Fruit fly (Drosophila melanogaster) whole organism, embryonic: ENCODE measurements around the gene Nnp-1.

Experiments used
- C15 ChIP-seq: fragments of 200-800 bp; sonication (Bioruptor generic); IDR thresholded peaks from 3 replicates; pipeline ENCODE4 v1.3.6; 2022; ENCODE audit warnings: missing biosample characterization, missing genetic modification characterization
- CG10366 ChIP-seq: fragments of 200-800 bp; sonication (Bioruptor generic); IDR thresholded peaks from 2 replicates; pipeline ENCODE4 v1.3.6; 2022; ENCODE audit warnings: missing biosample characterization, missing genetic modification characterization
- CG11560 ChIP-seq: fragments of 200-800 bp; sonication (Bioruptor generic); IDR thresholded peaks from 3 replicates; pipeline ENCODE4 v1.3.6; 2022; ENCODE audit warnings: missing biosample characterization, missing genetic modification characterization
- CG12236 ChIP-seq: fragments of 200-800 bp; sonication (Bioruptor generic); optimal IDR thresholded peaks from 2 replicates; lab custom pipeline; 2016; ENCODE audit warnings: missing biosample characterization, missing genetic modification characterization
- CG12769 ChIP-seq: fragments of 200-800 bp; sonication (Bioruptor generic); optimal IDR thresholded peaks from 2 replicates; lab custom pipeline; 2019; ENCODE audit warnings: missing biosample characterization, mild to moderate bottlenecking, missing genetic modification characterization, moderate library complexity
- CG14441 ChIP-seq: fragments of 200-800 bp; sonication (Bioruptor generic); IDR thresholded peaks from 2 replicates; pipeline ENCODE4 v1.3.6; 2022; ENCODE audit warnings: missing biosample characterization, missing genetic modification characterization
- CG14965 ChIP-seq: fragments of 200-800 bp; sonication (Bioruptor generic); optimal IDR thresholded peaks from 2 replicates; lab custom pipeline; 2016; ENCODE audit warnings: missing biosample characterization, missing genetic modification characterization, borderline replicate concordance
- CG15073 ChIP-seq: fragments of 200-800 bp; sonication (Bioruptor generic); optimal IDR thresholded peaks from 2 replicates; lab custom pipeline; 2016; ENCODE audit warnings: missing biosample characterization, missing genetic modification characterization
- CG1832 ChIP-seq: fragments of 200-800 bp; sonication (Bioruptor generic); optimal IDR thresholded peaks from 2 replicates; lab custom pipeline; 2017; ENCODE audit warnings: missing biosample characterization, mild to moderate bottlenecking, missing genetic modification characterization, inconsistent platforms
- CG18599 ChIP-seq: fragments of 200-800 bp; sonication (Bioruptor generic); optimal IDR thresholded peaks from 3 replicates; lab custom pipeline; 2017; ENCODE audit warnings: missing biosample characterization, missing genetic modification characterization, mild to moderate bottlenecking, moderate library complexity, missing genetic modification reagents
- CG2120 ChIP-seq: fragments of 200-800 bp; sonication (Bioruptor generic); optimal IDR thresholded peaks from 3 replicates; lab custom pipeline; 2016; ENCODE audit warnings: missing biosample characterization, missing genetic modification characterization
- CG2202 ChIP-seq: fragments of 200-800 bp; sonication (Bioruptor generic); optimal IDR thresholded peaks from 2 replicates; lab custom pipeline; 2018; ENCODE audit warnings: missing biosample characterization, mild to moderate bottlenecking, missing genetic modification characterization
- CG4707 ChIP-seq: fragments of 200-800 bp; sonication (Bioruptor generic); optimal IDR thresholded peaks from 2 replicates; lab custom pipeline; 2018; ENCODE audit warnings: missing biosample characterization, mild to moderate bottlenecking, missing genetic modification characterization, moderate library complexity
- CG6654 ChIP-seq: fragments of 200-800 bp; sonication (Bioruptor generic); optimal IDR thresholded peaks from 2 replicates; lab custom pipeline; 2017; ENCODE audit warnings: missing biosample characterization, mild to moderate bottlenecking, missing genetic modification characterization
- CG6854 ChIP-seq: fragments of 200-800 bp; sonication (Bioruptor generic); optimal IDR thresholded peaks from 3 replicates; lab custom pipeline; 2017; ENCODE audit warnings: missing biosample characterization, mild to moderate bottlenecking, missing genetic modification characterization
- CG8290 ChIP-seq, 3 experiments: fragments of 200-800 bp; sonication (Bioruptor generic); optimal IDR thresholded peaks; 2 replicates each; lab custom pipeline; 2016 to 2019; ENCODE audit warnings: missing biosample characterization in 3 of 3, missing genetic modification characterization in 3 of 3, mild to moderate bottlenecking in 2 of 3, moderate library complexity in 1 of 3
- CG8388 ChIP-seq: fragments of 200-800 bp; sonication (Bioruptor generic); optimal IDR thresholded peaks from 2 replicates; lab custom pipeline; 2019; ENCODE audit warnings: missing biosample characterization, mild to moderate bottlenecking, missing genetic modification characterization, moderate library complexity
- CG8478 ChIP-seq: fragments of >200 bp; optimal IDR thresholded peaks from 2 replicates; lab custom pipeline; 2018
- CG8924 ChIP-seq: fragments of 200-800 bp; optimal IDR thresholded peaks from 3 replicates; lab custom pipeline; 2019; ENCODE audit warnings: missing biosample characterization, mild to moderate bottlenecking, missing genetic modification characterization, moderate library complexity
- Deaf1 ChIP-seq: fragments of 200-800 bp; optimal IDR thresholded peaks from 3 replicates; lab custom pipeline; 2019; ENCODE audit warnings: missing biosample characterization, mild to moderate bottlenecking, missing genetic modification characterization, moderate library complexity
- Ets97D ChIP-seq: fragments of 200-800 bp; sonication (Bioruptor generic); optimal IDR thresholded peaks from 3 replicates; lab custom pipeline; 2016; ENCODE audit warnings: missing biosample characterization, missing genetic modification characterization
- H2.0 ChIP-seq: fragments of 200-800 bp; sonication (Bioruptor generic); IDR thresholded peaks from 2 replicates; pipeline ENCODE4 v1.3.6; 2022; ENCODE audit warnings: missing biosample characterization, missing genetic modification characterization
- HLH54F ChIP-seq: fragments of 200-800 bp; sonication (Bioruptor generic); optimal IDR thresholded peaks from 3 replicates; lab custom pipeline; 2016; ENCODE audit warnings: missing biosample characterization, missing genetic modification characterization
- Hr78 ChIP-seq, 2 experiments: fragments of 200-800 bp in 1 of 2; fragments of >200 bp in 1 of 2; sonication (Bioruptor generic) in 1 of 2; optimal IDR thresholded peaks; 2 replicates each; lab custom pipeline; 2017 to 2019; ENCODE audit warnings: missing biosample characterization in 2 of 2, missing genetic modification characterization in 2 of 2, mild to moderate bottlenecking in 1 of 2, moderate library complexity in 1 of 2
- Mrtf ChIP-seq: fragments of 200-800 bp; sonication (Bioruptor generic); IDR thresholded peaks from 3 replicates; pipeline ENCODE4 v1.3.6; 2022; ENCODE audit warnings: missing biosample characterization, missing genetic modification characterization
- NK7.1 ChIP-seq: fragments of 200-800 bp; sonication (Bioruptor generic); optimal IDR thresholded peaks from 3 replicates; lab custom pipeline; 2016; ENCODE audit warnings: missing biosample characterization, missing genetic modification characterization
- NfI ChIP-seq: fragments of 200-800 bp; sonication (Bioruptor generic); optimal IDR thresholded peaks from 3 replicates; lab custom pipeline; 2018; ENCODE audit warnings: missing biosample characterization, mild to moderate bottlenecking, missing genetic modification characterization, moderate library complexity
- Rx ChIP-seq: fragments of 200-800 bp; sonication (Bioruptor generic); IDR thresholded peaks from 2 replicates; pipeline ENCODE4 v1.3.6; 2022; ENCODE audit warnings: missing biosample characterization, missing genetic modification characterization
- Side ChIP-seq: fragments of 200-800 bp; sonication (Bioruptor generic); optimal IDR thresholded peaks from 2 replicates; lab custom pipeline; 2016; ENCODE audit warnings: missing biosample characterization, missing genetic modification characterization
- bowl ChIP-seq: fragments of 200-800 bp; sonication (Bioruptor generic); IDR thresholded peaks from 2 replicates; pipeline ENCODE4 v1.3.6; 2022; ENCODE audit warnings: missing biosample characterization, missing genetic modification characterization
- chinmo ChIP-seq: fragments of 200-800 bp; sonication (Bioruptor generic); IDR thresholded peaks from 4 replicates; pipeline ENCODE4 v1.3.6; 2022; ENCODE audit warnings: missing biosample characterization, missing genetic modification characterization; ENCODE audit not compliant: partially characterized antibody
- chn ChIP-seq: fragments of 200-800 bp; sonication (Bioruptor generic); optimal IDR thresholded peaks from 2 replicates; lab custom pipeline; 2016; ENCODE audit warnings: missing biosample characterization, missing genetic modification characterization
- dan ChIP-seq: fragments of 200-800 bp; sonication (Bioruptor generic); IDR thresholded peaks from 2 replicates; pipeline ENCODE4 v1.3.6; 2022; ENCODE audit warnings: missing biosample characterization, missing genetic modification characterization
- ems ChIP-seq: fragments of 200-800 bp; sonication (Bioruptor generic); optimal IDR thresholded peaks from 3 replicates; lab custom pipeline; 2016; ENCODE audit warnings: missing biosample characterization, missing genetic modification characterization
- gsb-n ChIP-seq: fragments of 200-800 bp; sonication (Bioruptor generic); optimal IDR thresholded peaks from 3 replicates; lab custom pipeline; 2018; ENCODE audit warnings: missing biosample characterization, mild to moderate bottlenecking, missing genetic modification characterization
- h ChIP-seq: fragments of >200 bp; optimal IDR thresholded peaks from 2 replicates; lab custom pipeline; 2017
- kay ChIP-seq: fragments of 200-800 bp; sonication (Bioruptor generic); optimal IDR thresholded peaks from 2 replicates; lab custom pipeline; 2016; ENCODE audit warnings: missing biosample characterization, missing genetic modification characterization
- ken ChIP-seq: fragments of 200-800 bp; sonication (Bioruptor generic); IDR thresholded peaks from 3 replicates; pipeline ENCODE4 v1.3.6; 2022; ENCODE audit warnings: missing biosample characterization, missing genetic modification characterization
- mam ChIP-seq: fragments of 200-800 bp; sonication (Bioruptor generic); optimal IDR thresholded peaks from 3 replicates; lab custom pipeline; 2016; ENCODE audit warnings: missing biosample characterization, missing genetic modification characterization
- mirr ChIP-seq: fragments of 200-800 bp; sonication (Bioruptor generic); optimal IDR thresholded peaks from 3 replicates; lab custom pipeline; 2018; ENCODE audit warnings: missing biosample characterization, mild to moderate bottlenecking, missing genetic modification characterization
- mld ChIP-seq: fragments of 200-800 bp; sonication (Bioruptor generic); IDR thresholded peaks from 3 replicates; pipeline ENCODE4 v1.3.6; 2022; ENCODE audit warnings: missing biosample characterization, missing genetic modification characterization; ENCODE audit not compliant: partially characterized antibody
- nerfin-2 ChIP-seq: fragments of 200-800 bp; sonication (Bioruptor generic); IDR thresholded peaks from 2 replicates; pipeline ENCODE4 v1.3.6; 2022; ENCODE audit warnings: missing biosample characterization, missing genetic modification characterization; ENCODE audit not compliant: partially characterized antibody
- nom ChIP-seq: fragments of 200-800 bp; sonication (Bioruptor generic); optimal IDR thresholded peaks from 2 replicates; lab custom pipeline; 2017; ENCODE audit warnings: missing biosample characterization, missing genetic modification characterization, mild to moderate bottlenecking, moderate library complexity, missing genetic modification reagents
- oc ChIP-seq: fragments of 200-800 bp; sonication (Bioruptor generic); optimal IDR thresholded peaks from 2 replicates; lab custom pipeline; 2018; ENCODE audit warnings: missing biosample characterization, mild to moderate bottlenecking, missing genetic modification characterization, moderate library complexity
- odd ChIP-seq: fragments of 200-800 bp; sonication (Bioruptor generic); optimal IDR thresholded peaks from 2 replicates; lab custom pipeline; 2017; ENCODE audit warnings: missing biosample characterization, mild to moderate bottlenecking, missing genetic modification characterization
- peb ChIP-seq: fragments of 200-800 bp; sonication (Bioruptor generic); IDR thresholded peaks from 2 replicates; pipeline ENCODE4 v1.3.6; 2022; ENCODE audit warnings: missing biosample characterization, missing genetic modification characterization
- pros ChIP-seq: fragments of 200-800 bp; sonication (Bioruptor generic); optimal IDR thresholded peaks from 3 replicates; lab custom pipeline; 2019; ENCODE audit warnings: missing biosample characterization, mild to moderate bottlenecking, missing genetic modification characterization, moderate library complexity
- schlank ChIP-seq: fragments of 200-800 bp; sonication (Bioruptor generic); optimal IDR thresholded peaks from 2 replicates; lab custom pipeline; 2018; ENCODE audit warnings: missing biosample characterization, mild to moderate bottlenecking, missing genetic modification characterization
- seq ChIP-seq: fragments of 200-800 bp; sonication (Bioruptor generic); IDR thresholded peaks from 2 replicates; pipeline ENCODE4 v1.3.6; 2022; ENCODE audit warnings: missing biosample characterization, missing genetic modification characterization
- slp2 ChIP-seq: fragments of 200-800 bp; sonication (Bioruptor generic); optimal IDR thresholded peaks from 2 replicates; lab custom pipeline; 2016; ENCODE audit warnings: missing biosample characterization, missing genetic modification characterization
- tx ChIP-seq: fragments of 200-800 bp; sonication (Bioruptor generic); optimal IDR thresholded peaks from 2 replicates; lab custom pipeline; 2016; ENCODE audit warnings: missing biosample characterization, missing genetic modification characterization

Nnp-1 gene

DNA sequence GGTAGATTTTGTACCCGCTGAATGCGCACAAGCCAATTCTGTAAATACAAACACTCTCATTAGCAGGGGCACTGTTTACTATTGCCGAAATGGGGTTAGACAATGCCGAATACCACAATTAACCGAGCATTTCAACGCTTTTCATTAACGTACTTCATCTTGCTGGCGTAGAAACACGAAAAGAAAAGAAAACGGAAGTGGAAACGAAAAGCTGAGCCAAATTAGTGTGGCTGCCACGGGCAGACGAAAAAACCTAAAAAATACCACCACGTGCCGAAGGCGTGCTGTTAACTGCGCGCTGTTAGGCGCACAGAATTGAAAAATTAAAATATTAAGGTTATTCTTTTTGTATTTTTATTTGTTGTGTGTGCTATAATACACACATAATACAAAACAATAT, 28.9 kb upstream of the Nnp-1 start, which contains the start of gene RpL24 (continued):
- peak; percentile 80 for TF ChIP-seq seq (GFP tag; lab: Robert Waterston, UW)
- TF ChIP-seq Side (GFP tag; lab: Kevin White, UChicago) = peak; percentile 93
- peak; percentile 89 for TF ChIP-seq NK7.1
- no peak for TF ChIP-seq mld (GFP tag; lab: Robert Waterston, UW)
- peak; percentile 96 for TF ChIP-seq odd (GFP tag; lab: Kevin White, UChicago)
- peak; percentile 37 for TF ChIP-seq kay (GFP tag; lab: Kevin White, UChicago)
- TF ChIP-seq CG6654 = peak; percentile 69
- TF ChIP-seq h (lab: Kevin White, UChicago) = no peak
- TF ChIP-seq bowl (GFP tag; lab: Robert Waterston, UW) = peak; percentile 75; the same call in 1 of the 2 replicates
- TF ChIP-seq CG15073 = no peak
- no peak for TF ChIP-seq pros (GFP tag; lab: Kevin White, UChicago)
- TF ChIP-seq CG14441 (GFP tag; lab: Robert Waterston, UW) = peak; percentile 69; the same call in 1 of the 2 replicates
- peak; percentile 89 for TF ChIP-seq CG2202 (tag; lab: Kevin White, UChicago)
- peak; percentile 57 for TF ChIP-seq tx
- peak; percentile 82 for TF ChIP-seq H2.0 (GFP tag; lab: Robert Waterston, UW)
- no peak for TF ChIP-seq CG1832
- peak; percentile 88 for TF ChIP-seq gsb-n (tag; lab: Kevin White, UChicago)
- TF ChIP-seq mirr = peak; percentile 97
- peak; percentile 87 for TF ChIP-seq CG8388
- peak; percentile 72 for TF ChIP-seq CG8924 (tag; lab: Kevin White, UChicago)
- TF ChIP-seq Hr78 (GFP tag; optimal IDR thresholded peaks at IDR 0.05; lab: Kevin White, UChicago) = no peak
- TF ChIP-seq schlank (tag; lab: Kevin White, UChicago) = peak; percentile 94
- no peak for TF ChIP-seq chinmo (GFP tag; lab: Robert Waterston, UW)
- peak; percentile 73 for TF ChIP-seq CG2120 (GFP tag; lab: Kevin White, UChicago)
- peak; percentile 59; the same call in 2 of the 3 replicates for TF ChIP-seq Mrtf
- TF ChIP-seq CG4707 (GFP tag; lab: Kevin White, UChicago) = peak; percentile 91
- peak; percentile 85 for TF ChIP-seq CG8290 (GFP tag; optimal IDR thresholded peaks at IDR 0.05; lab: Kevin White, UChicago)
- peak; percentile 77 to 80 for TF ChIP-seq CG8290 (tag; optimal IDR thresholded peaks at IDR 0.05; lab: Kevin White, UChicago)
- TF ChIP-seq CG8478 = no peak
- no peak for TF ChIP-seq nerfin-2 (GFP tag; lab: Robert Waterston, UW)
- TF ChIP-seq C15 = peak; percentile 68; the same call in 2 of the 3 replicates
- peak; percentile 95 for TF ChIP-seq CG18599 (GFP tag; lab: Kevin White, UChicago)
- peak; percentile 93 for TF ChIP-seq nom (GFP tag; lab: Kevin White, UChicago)
- peak; percentile 95 for TF ChIP-seq CG6854 (GFP tag; lab: Kevin White, UChicago)
- peak; percentile 79 for TF ChIP-seq mam (GFP tag; lab: Kevin White, UChicago)
- TF ChIP-seq CG10366 = peak; percentile 78
- peak; percentile 48 for TF ChIP-seq CG14965 (GFP tag; lab: Kevin White, UChicago)
- peak; percentile 64 for TF ChIP-seq Deaf1 (tag; lab: Kevin White, UChicago)
- TF ChIP-seq dan (GFP tag; lab: Robert Waterston, UW) = no peak
- peak; percentile 84 for TF ChIP-seq chn (GFP tag; lab: Kevin White, UChicago)
- peak; percentile 92 for TF ChIP-seq CG12236 (GFP tag; lab: Kevin White, UChicago)
- TF ChIP-seq peb (GFP tag; lab: Robert Waterston, UW) = no peak
- peak; percentile 87 for TF ChIP-seq ems (GFP tag; lab: Kevin White, UChicago)
- TF ChIP-seq Ets97D = peak; percentile 99
- peak; percentile 80 for TF ChIP-seq slp2 (GFP tag; lab: Kevin White, UChicago)
- TF ChIP-seq HLH54F (GFP tag; lab: Kevin White, UChicago) = peak; percentile 83
- TF ChIP-seq Rx (GFP tag; lab: Robert Waterston, UW) = peak; percentile 90
- TF ChIP-seq oc (tag; lab: Kevin White, UChicago) = peak; percentile 68
- TF ChIP-seq ken (GFP tag; lab: Robert Waterston, UW) = peak; percentile 90
- peak; percentile 96 for TF ChIP-seq NfI (GFP tag; lab: Kevin White, UChicago)
- no peak for TF ChIP-seq CG11560
- no peak for TF ChIP-seq CG12769 (tag; lab: Kevin White, UChicago)
